Worm (Caenorhabditis elegans): ENCODE measurements around the gene msra-1.

DNA sequence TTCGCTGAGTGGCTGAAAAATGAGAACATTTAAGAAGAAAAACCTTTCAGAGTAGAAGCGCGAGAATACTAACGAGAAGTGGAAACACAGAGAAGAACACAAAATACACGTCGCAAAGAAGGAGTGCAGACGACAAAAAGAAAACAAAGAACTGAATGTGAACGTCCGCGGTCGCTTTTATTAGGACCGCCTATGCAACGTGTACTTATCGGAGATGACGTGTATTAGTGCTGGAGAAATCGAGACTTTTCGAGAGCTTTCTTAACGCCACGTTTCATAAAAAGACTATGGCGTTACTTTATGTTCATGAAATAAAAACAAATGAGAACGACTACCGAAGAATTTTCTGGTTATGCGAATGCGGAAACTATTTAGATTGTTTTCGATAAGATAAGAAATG is 11.3 kb downstream of the msra-1 start, which contains the start of gene hsp-4:
- no peak for TF ChIP-seq mls-2 (tag; optimal IDR thresholded peaks at IDR 0.05)
- TF ChIP-seq nhr-12 (tag; optimal IDR thresholded peaks at IDR 0.05), result no peak
- no peak for TF ChIP-seq elt-1 (tag; optimal IDR thresholded peaks at IDR 0.05; ENCODE audit: borderline replicate concordance, insufficient read depth)

Data from whole organism, mixed stage, embryonic.